Fruit fly (Drosophila melanogaster) whole organism, prepupa: Measurements from ENCODE around the gene CG31347.
A peak's percentile ranks its signal among the peaks of the same experiment; 100 is the strongest.

Experiments
- CG10669 ChIP-seq: fragments of 200-800 bp; sonication (Bioruptor generic); optimal IDR thresholded peaks from 3 replicates; lab custom pipeline; 2018; ENCODE audit warnings: missing biosample characterization, mild to moderate bottlenecking, missing genetic modification characterization, moderate library complexity
- CG11762 ChIP-seq: fragments of 200-800 bp; sonication (Bioruptor generic); optimal IDR thresholded peaks from 3 replicates; lab custom pipeline; 2016; ENCODE audit warnings: missing biosample characterization, missing genetic modification characterization; ENCODE audit not compliant: insufficient read depth
- CG11902 ChIP-seq: fragments of 200-800 bp; sonication (Bioruptor generic); optimal IDR thresholded peaks from 3 replicates; lab custom pipeline; 2016; ENCODE audit warnings: missing biosample characterization, missing genetic modification characterization
- CG15336 ChIP-seq: fragments of 200-800 bp; sonication (Bioruptor generic); IDR thresholded peaks from 2 replicates; pipeline ENCODE4 v1.3.6; 2022; ENCODE audit warnings: missing biosample characterization, missing genetic modification characterization
- CG16779 ChIP-seq: fragments of 200-800 bp; sonication (Bioruptor generic); optimal IDR thresholded peaks from 3 replicates; lab custom pipeline; 2017; ENCODE audit warnings: missing biosample characterization, mild to moderate bottlenecking, missing genetic modification characterization
- CG31627 ChIP-seq: fragments of 200-800 bp; sonication (Bioruptor generic); optimal IDR thresholded peaks from 3 replicates; lab custom pipeline; 2016; ENCODE audit warnings: missing biosample characterization, missing genetic modification characterization
- CG3919 ChIP-seq: fragments of 200-800 bp; sonication (Bioruptor generic); optimal IDR thresholded peaks from 3 replicates; lab custom pipeline; 2016; ENCODE audit warnings: missing biosample characterization, missing genetic modification characterization
- CG6163 ChIP-seq: fragments of 200-800 bp; sonication (Bioruptor generic); IDR thresholded peaks from 3 replicates; pipeline ENCODE4 v1.3.6; 2022; ENCODE audit warnings: missing biosample characterization, missing genetic modification characterization
- CG6792 ChIP-seq: fragments of 200-800 bp; sonication (Bioruptor generic); optimal IDR thresholded peaks from 3 replicates; lab custom pipeline; 2016; ENCODE audit warnings: missing biosample characterization, missing genetic modification characterization
- CG6854 ChIP-seq: fragments of 200-800 bp; sonication (Bioruptor generic); optimal IDR thresholded peaks from 2 replicates; lab custom pipeline; 2017; ENCODE audit warnings: missing biosample characterization, mild to moderate bottlenecking, missing genetic modification characterization
- CG7368 ChIP-seq: fragments of 200-800 bp; sonication (Bioruptor generic); optimal IDR thresholded peaks from 3 replicates; lab custom pipeline; 2016; ENCODE audit warnings: missing biosample characterization, missing genetic modification characterization
- CG8119 ChIP-seq: fragments of 200-800 bp; sonication (Bioruptor generic); IDR thresholded peaks from 3 replicates; pipeline ENCODE4 v1.3.6; 2022; ENCODE audit warnings: missing biosample characterization, missing genetic modification characterization
- CG8319 ChIP-seq: fragments of 200-800 bp; sonication (Bioruptor generic); optimal IDR thresholded peaks from 3 replicates; lab custom pipeline; 2016; ENCODE audit warnings: missing biosample characterization, missing genetic modification characterization
- CG8632 ChIP-seq: fragments of 200-800 bp; sonication (Bioruptor generic); optimal IDR thresholded peaks from 3 replicates; lab custom pipeline; 2016; ENCODE audit warnings: missing biosample characterization, missing genetic modification characterization
- CG9139 ChIP-seq: fragments of 200-800 bp; sonication (Bioruptor generic); optimal IDR thresholded peaks from 3 replicates; lab custom pipeline; 2017; ENCODE audit warnings: missing biosample characterization, mild to moderate bottlenecking, missing genetic modification characterization
- Eip75B ChIP-seq: fragments of 200-800 bp; sonication (Bioruptor generic); optimal IDR thresholded peaks from 3 replicates; lab custom pipeline; 2016; ENCODE audit warnings: missing biosample characterization, missing genetic modification characterization
- Eip78C ChIP-seq: fragments of 200-800 bp; sonication (Bioruptor generic); peaks from one replicate; lab custom pipeline; 2016; ENCODE audit warnings: missing biosample characterization, missing genetic modification characterization
- Eip93F ChIP-seq: fragments of 200-800 bp; sonication (Bioruptor generic); optimal IDR thresholded peaks from 2 replicates; lab custom pipeline; 2016; ENCODE audit warnings: missing biosample characterization, mild to moderate bottlenecking, missing genetic modification characterization
- Ets21C ChIP-seq: fragments of 200-800 bp; sonication (Bioruptor generic); optimal IDR thresholded peaks from 3 replicates; lab custom pipeline; 2016; ENCODE audit warnings: missing biosample characterization, missing genetic modification characterization
- Gug ChIP-seq: fragments of 200-800 bp; sonication (Bioruptor generic); IDR thresholded peaks from 2 replicates; pipeline ENCODE4 v1.3.6; 2022; ENCODE audit warnings: missing biosample characterization, missing genetic modification characterization
- Hr38 ChIP-seq: sonication (Bioruptor generic); optimal IDR thresholded peaks from 2 replicates; lab custom pipeline; 2016; ENCODE audit warnings: missing biosample characterization, missing genetic modification characterization
- Sox14 ChIP-seq: fragments of 200-800 bp; sonication (Bioruptor generic); optimal IDR thresholded peaks from 3 replicates; lab custom pipeline; 2016; ENCODE audit warnings: missing biosample characterization, missing genetic modification characterization
- achi ChIP-seq: fragments of 200-800 bp; sonication (Bioruptor generic); optimal IDR thresholded peaks from 3 replicates; lab custom pipeline; 2016; ENCODE audit warnings: missing biosample characterization, missing genetic modification characterization
- dsx ChIP-seq: fragments of 200-800 bp; optimal IDR thresholded peaks from 3 replicates; lab custom pipeline; 2019; ENCODE audit warnings: missing biosample characterization, mild to moderate bottlenecking, missing genetic modification characterization, moderate library complexity; ENCODE audit not compliant: poor library complexity, severe bottlenecking
- esn ChIP-seq: fragments of 200-800 bp; sonication (Bioruptor generic); optimal IDR thresholded peaks from 2 replicates; lab custom pipeline; 2016; ENCODE audit warnings: missing biosample characterization, mild to moderate bottlenecking, missing genetic modification characterization, moderate library complexity
- fd59A ChIP-seq: fragments of 200-800 bp; sonication (Bioruptor generic); optimal IDR thresholded peaks from 2 replicates; lab custom pipeline; 2017; ENCODE audit warnings: missing biosample characterization, mild to moderate bottlenecking, missing genetic modification characterization, missing genetic modification reagents
- fd85E ChIP-seq: fragments of 200-800 bp; sonication (Bioruptor generic); optimal IDR thresholded peaks from 3 replicates; lab custom pipeline; 2016; ENCODE audit warnings: missing biosample characterization, missing genetic modification characterization
- lz ChIP-seq: fragments of 200-800 bp; sonication (Bioruptor generic); optimal IDR thresholded peaks from 3 replicates; lab custom pipeline; 2016; ENCODE audit warnings: missing biosample characterization, missing genetic modification characterization
- net ChIP-seq: fragments of 200-800 bp; sonication (Bioruptor generic); optimal IDR thresholded peaks from 3 replicates; lab custom pipeline; 2016; ENCODE audit warnings: missing biosample characterization, missing genetic modification characterization
- pdm3 ChIP-seq: fragments of 200-800 bp; sonication (Bioruptor generic); optimal IDR thresholded peaks from 3 replicates; lab custom pipeline; 2016; ENCODE audit warnings: missing biosample characterization, missing genetic modification characterization
- salr ChIP-seq, 2 experiments: fragments of 200-800 bp; sonication (Bioruptor generic); optimal IDR thresholded peaks; 3 replicates each; lab custom pipeline; 2016 to 2018; ENCODE audit warnings: missing biosample characterization in 2 of 2, missing genetic modification characterization in 2 of 2, mild to moderate bottlenecking in 1 of 2
- spab ChIP-seq: fragments of 200-800 bp; sonication (Bioruptor generic); optimal IDR thresholded peaks from 2 replicates; lab custom pipeline; 2017; ENCODE audit warnings: missing biosample characterization, mild to moderate bottlenecking, missing genetic modification characterization, missing genetic modification reagents
- ss ChIP-seq, 2 experiments: fragments of 200-800 bp; sonication (Bioruptor generic); optimal IDR thresholded peaks; 2 replicates in 1 of 2; 3 replicates in 1 of 2; lab custom pipeline; 2017 to 2018; ENCODE audit warnings: mild to moderate bottlenecking in 2 of 2, missing biosample characterization in 2 of 2, missing genetic modification characterization in 2 of 2, moderate library complexity in 1 of 2

Gene CG31347

dm6 chr3R:12647954-12648353 is 44.4 kb downstream of the CG31347 start, which contains the start of gene Dtg (continued):
- peak; percentile 1 for TF ChIP-seq CG6854 (GFP tag; lab: Kevin White, UChicago)
- TF ChIP-seq CG8119: 0 out of 3 replicates have a peak, but pooled peaks have one; percentile 5
- TF ChIP-seq Sox14 (GFP tag; lab: Kevin White, UChicago): no peak
- TF ChIP-seq CG8319 (GFP tag; lab: Kevin White, UChicago): no peak
- TF ChIP-seq Eip75B (GFP tag; lab: Kevin White, UChicago): no peak
- TF ChIP-seq dsx (GFP tag; lab: Kevin White, UChicago): peak; percentile 8

dm6 chr3R:12647348-12647747 is 45.0 kb downstream of the CG31347 start:
- no peak for TF ChIP-seq CG11762 (GFP tag; lab: Kevin White, UChicago)
- TF ChIP-seq CG6792 (GFP tag; lab: Kevin White, UChicago): no peak
- TF ChIP-seq salr (GFP tag; optimal IDR thresholded peaks at IDR 0.05; lab: Kevin White, UChicago): no peak
- no peak for TF ChIP-seq Ets21C
- TF ChIP-seq CG6854 (GFP tag; lab: Kevin White, UChicago): no peak
- TF ChIP-seq CG15336: no peak
- no peak for TF ChIP-seq Eip93F (GFP tag; lab: Kevin White, UChicago)
- no peak for TF ChIP-seq CG11902 (GFP tag; lab: Kevin White, UChicago)
- no peak for TF ChIP-seq CG9139 (GFP tag; lab: Kevin White, UChicago)
- TF ChIP-seq CG16779 (tag; lab: Kevin White, UChicago): no peak
- TF ChIP-seq achi (GFP tag; lab: Kevin White, UChicago): no peak
- TF ChIP-seq Gug (GFP tag; lab: Robert Waterston, UW): no peak
- no peak for TF ChIP-seq fd85E (GFP tag; lab: Kevin White, UChicago)
- no peak for TF ChIP-seq ss (GFP tag; optimal IDR thresholded peaks at IDR 0.05; lab: Kevin White, UChicago)
- TF ChIP-seq spab (GFP tag; lab: Kevin White, UChicago): no peak
- TF ChIP-seq fd59A (GFP tag; lab: Kevin White, UChicago): no peak
- TF ChIP-seq CG7368 (GFP tag; lab: Kevin White, UChicago): no peak
- TF ChIP-seq CG10669: no peak

- no peak for TF ChIP-seq pdm3 (GFP tag; lab: Kevin White, UChicago)
- no peak for TF ChIP-seq Eip93F (GFP tag; lab: Kevin White, UChicago)
- no peak for TF ChIP-seq Hr38
- peak; percentile 78 for TF ChIP-seq Eip78C
- no peak for TF ChIP-seq Eip75B (GFP tag; lab: Kevin White, UChicago)
- TF ChIP-seq CG3919 (GFP tag; lab: Kevin White, UChicago): no peak
- TF ChIP-seq lz (GFP tag; lab: Kevin White, UChicago): no peak
- TF ChIP-seq net (GFP tag; lab: Kevin White, UChicago): no peak
Measured at dm6 chr3R:12646926-12647325, 45.5 kb downstream of the CG31347 start.

dm6 chr3R:12645771-12646317 is 46.6 kb downstream of the CG31347 start:
- TF ChIP-seq CG8632 (GFP tag; lab: Kevin White, UChicago) (no peak), esn (GFP tag; lab: Kevin White, UChicago) (no peak), CG11762 (GFP tag; lab: Kevin White, UChicago) (no peak), CG31627 (GFP tag; lab: Kevin White, UChicago) (no peak), CG11902 (GFP tag; lab: Kevin White, UChicago) (no peak), Eip78C (peak; percentile 33), CG6163 (GFP tag; lab: Robert Waterston, UW) (0 out of 3 replicates have a peak, but pooled peaks have one; percentile 21)
